Fruit fly (Drosophila melanogaster) whole organism, wandering third instar larva: ENCODE measurements around the gene mof.

ENCODE experiments used
- Abd-B ChIP-seq: fragments of >200 bp; optimal IDR thresholded peaks from 2 replicates; lab custom pipeline; 2017; ENCODE audit warnings: missing biosample characterization, missing genetic modification characterization
- CG32264 ChIP-seq: fragments of 200-800 bp; sonication (Bioruptor generic); optimal IDR thresholded peaks from 2 replicates; lab custom pipeline; 2016; ENCODE audit warnings: missing biosample characterization, missing genetic modification characterization
- CG9705 ChIP-seq: fragments of 200-800 bp; sonication (Bioruptor generic); optimal IDR thresholded peaks from 2 replicates; lab custom pipeline; 2018; ENCODE audit warnings: missing biosample characterization, mild to moderate bottlenecking, missing genetic modification characterization
- Dfd ChIP-seq: fragments of >200 bp; optimal IDR thresholded peaks from 2 replicates; lab custom pipeline; 2017; ENCODE audit warnings: missing biosample characterization, missing genetic modification characterization
- Dif ChIP-seq: fragments of 200-275, 200-300 bp; sonication (Bioruptor generic); optimal IDR thresholded peaks from 2 replicates; lab custom pipeline; 2018; ENCODE audit warnings: missing biosample characterization, missing genetic modification characterization; ENCODE audit not compliant: partially characterized antibody
- GATAd ChIP-seq: sonication (Bioruptor generic); optimal IDR thresholded peaks from 2 replicates; lab custom pipeline; 2016; ENCODE audit warnings: missing biosample characterization, missing genetic modification characterization
- HLH106 ChIP-seq: fragments of 200-800 bp; optimal IDR thresholded peaks from 3 replicates; lab custom pipeline; 2019; ENCODE audit warnings: missing biosample characterization, mild to moderate bottlenecking, missing genetic modification characterization, moderate library complexity
- Hnf4 ChIP-seq: fragments of 200-800 bp; sonication (Bioruptor generic); optimal IDR thresholded peaks from 2 replicates; lab custom pipeline; 2016; ENCODE audit warnings: missing biosample characterization, mild to moderate bottlenecking, missing genetic modification characterization
- Hr83 ChIP-seq: fragments of 200-300 bp; sonication (Bioruptor generic); optimal IDR thresholded peaks from 2 replicates; lab custom pipeline; 2016; ENCODE audit warnings: missing biosample characterization, mild to moderate bottlenecking, missing genetic modification characterization, moderate library complexity; ENCODE audit not compliant: poor library complexity, severe bottlenecking
- Jra ChIP-seq: sonication (Bioruptor generic); optimal IDR thresholded peaks from 2 replicates; lab custom pipeline; 2016; ENCODE audit warnings: missing biosample characterization, missing genetic modification characterization
- Mio ChIP-seq: sonication (Bioruptor generic); optimal IDR thresholded peaks from 2 replicates; lab custom pipeline; 2016; ENCODE audit warnings: missing biosample characterization, missing genetic modification characterization
- Myc ChIP-seq: fragments of >200 bp; optimal IDR thresholded peaks from 2 replicates; lab custom pipeline; 2017
- OdsH ChIP-seq: fragments of 200-800 bp; sonication (Bioruptor generic); optimal IDR thresholded peaks from 2 replicates; lab custom pipeline; 2016; ENCODE audit warnings: missing biosample characterization, mild to moderate bottlenecking, missing genetic modification characterization
- Rel ChIP-seq, 2 experiments: fragments of 200-800 bp; sonication (Bioruptor generic) in 1 of 2; optimal IDR thresholded peaks; 2 replicates in 1 of 2; 3 replicates in 1 of 2; lab custom pipeline; 2016 to 2019; ENCODE audit warnings: mild to moderate bottlenecking in 2 of 2, missing biosample characterization in 2 of 2, missing genetic modification characterization in 2 of 2, moderate library complexity in 1 of 2
- Sp1 ChIP-seq: fragments of 200-800 bp; sonication (Bioruptor generic); optimal IDR thresholded peaks from 3 replicates; lab custom pipeline; 2019; ENCODE audit warnings: missing biosample characterization, mild to moderate bottlenecking, missing genetic modification characterization, moderate library complexity
- Vsx2 ChIP-seq: fragments of 200-300, 225-300 bp; sonication (Bioruptor generic); optimal IDR thresholded peaks from 2 replicates; lab custom pipeline; 2018; ENCODE audit warnings: missing biosample characterization, missing genetic modification characterization; ENCODE audit not compliant: partially characterized antibody
- br ChIP-seq: fragments of 200-800 bp; sonication (Bioruptor generic); optimal IDR thresholded peaks from 2 replicates; lab custom pipeline; 2016; ENCODE audit warnings: missing biosample characterization, missing genetic modification characterization
- dl ChIP-seq, 2 experiments: fragments of 175-275, 200-275 bp in 1 of 2; fragments of 200-275 bp in 1 of 2; sonication (Bioruptor generic); optimal IDR thresholded peaks; lab custom pipeline; 2018; ENCODE audit warnings: mild to moderate bottlenecking in 2 of 2, missing biosample characterization in 2 of 2, missing genetic modification characterization in 2 of 2, moderate library complexity in 2 of 2; ENCODE audit not compliant: partially characterized antibody in 2 of 2, insufficient read depth in 1 of 2
- dsf ChIP-seq: sonication (Bioruptor generic); optimal IDR thresholded peaks from 2 replicates; lab custom pipeline; 2016; ENCODE audit warnings: missing biosample characterization, missing genetic modification characterization, borderline replicate concordance
- ey ChIP-seq: fragments of 200-800 bp; sonication (Bioruptor generic); optimal IDR thresholded peaks from 2 replicates; lab custom pipeline; 2016; ENCODE audit warnings: missing biosample characterization, missing genetic modification characterization
- foxo ChIP-seq, 2 experiments: fragments of 200-800 bp; sonication (Bioruptor generic); optimal IDR thresholded peaks; 2 replicates in 1 of 2; 3 replicates in 1 of 2; lab custom pipeline; 2016 to 2017; ENCODE audit warnings: missing biosample characterization in 2 of 2, missing genetic modification characterization in 2 of 2
- fru ChIP-seq: fragments of 200-800 bp; sonication (Bioruptor generic); optimal IDR thresholded peaks from 3 replicates; lab custom pipeline; 2016; ENCODE audit warnings: missing biosample characterization, mild to moderate bottlenecking, missing genetic modification characterization
- h ChIP-seq: fragments of 200-800 bp; sonication (Bioruptor generic); optimal IDR thresholded peaks from 3 replicates; lab custom pipeline; 2016; ENCODE audit warnings: missing biosample characterization, mild to moderate bottlenecking, missing genetic modification characterization
- jim ChIP-seq: fragments of 175-275, 200-325 bp; sonication (Bioruptor generic); optimal IDR thresholded peaks from 2 replicates; lab custom pipeline; 2016; ENCODE audit warnings: missing biosample characterization, mild to moderate bottlenecking, missing genetic modification characterization
- pan ChIP-seq: fragments of >200 bp; optimal IDR thresholded peaks from 2 replicates; lab custom pipeline; 2017
- psq ChIP-seq: fragments of 200-800 bp; sonication (Bioruptor generic); optimal IDR thresholded peaks from 3 replicates; lab custom pipeline; 2017; ENCODE audit warnings: missing biosample characterization, mild to moderate bottlenecking, missing genetic modification characterization, moderate library complexity
- rgr ChIP-seq: fragments of 200-800 bp; sonication (Bioruptor generic); optimal IDR thresholded peaks from 3 replicates; lab custom pipeline; 2016; ENCODE audit warnings: missing biosample characterization, mild to moderate bottlenecking, missing genetic modification characterization
- sv ChIP-seq: fragments of 200-800 bp; sonication (Bioruptor generic); optimal IDR thresholded peaks from 3 replicates; lab custom pipeline; 2016; ENCODE audit warnings: missing biosample characterization, missing genetic modification characterization
- tai ChIP-seq: sonication (Bioruptor generic); optimal IDR thresholded peaks from 2 replicates; lab custom pipeline; 2016; ENCODE audit warnings: missing biosample characterization, missing genetic modification characterization
- usp ChIP-seq: fragments of >200 bp; optimal IDR thresholded peaks from 2 replicates; lab custom pipeline; 2017; ENCODE audit warnings: missing biosample characterization, missing genetic modification characterization
- woc ChIP-seq: sonication (Bioruptor generic); optimal IDR thresholded peaks from 2 replicates; lab custom pipeline; 2016; ENCODE audit warnings: missing biosample characterization, mild to moderate bottlenecking, missing genetic modification characterization

mof gene

DNA sequence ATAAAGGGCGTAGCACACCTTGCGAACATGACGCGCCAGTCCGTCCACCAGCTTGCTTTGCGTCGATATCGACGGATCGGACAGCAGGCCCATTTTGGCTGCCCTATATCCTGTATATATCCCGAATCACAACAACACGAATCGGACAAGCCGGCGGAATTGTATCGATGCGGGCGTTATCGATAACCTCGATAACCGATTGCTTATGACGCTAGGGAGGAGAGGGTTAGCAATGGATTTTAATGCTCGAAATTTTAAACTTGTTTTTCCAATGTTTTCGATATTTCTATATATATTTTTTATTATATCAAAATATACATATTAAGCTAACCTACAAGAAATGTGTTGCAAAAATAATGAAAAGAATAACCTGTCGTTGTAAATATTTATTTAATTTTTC lies 3.5 kb downstream of the mof start, which contains the start of gene GAA1:
GAA1 (minus strand) TSS at position 194 of the 400 bp plus-strand sequence.
- TF ChIP-seq Mio (GFP tag; lab: Kevin White, UChicago), result no peak
- peak; percentile 17 for TF ChIP-seq HLH106
- no peak for TF ChIP-seq ey (GFP tag; lab: Kevin White, UChicago)
- TF ChIP-seq rgr, result no peak
- TF ChIP-seq dl (GFP tag; optimal IDR thresholded peaks at IDR 0.05; lab: Kevin White, UChicago; ENCODE audit: insufficient read depth in 1 of 2, partially characterized antibody in 2 of 2), result no peak
- no peak for TF ChIP-seq usp (GFP tag; lab: Kevin White, UChicago)
- TF ChIP-seq, all 38 proteins: peak for 1

DNA sequence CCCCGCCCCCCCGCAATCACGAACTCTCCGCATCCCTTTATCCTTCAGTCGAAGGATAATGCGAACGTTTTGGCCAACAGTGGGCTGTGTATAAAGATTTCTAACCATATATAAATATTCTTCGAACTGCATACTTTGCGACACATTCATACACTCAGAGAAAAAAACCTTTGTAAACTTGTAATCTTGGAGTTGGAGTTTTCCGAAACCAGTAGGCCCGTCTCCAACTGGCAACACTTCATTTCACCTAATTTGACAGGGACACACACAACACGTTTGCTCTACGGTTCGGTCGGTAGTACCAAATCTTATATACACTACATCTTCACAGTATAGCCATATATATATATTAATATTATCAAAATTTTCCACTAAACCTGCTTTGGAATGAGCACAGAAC lies 7.9 kb downstream of the mof start, which contains the start of gene CG15764:
CG15764 (plus strand) TSS at position 301 of the 400 bp plus-strand sequence.
- TF ChIP-seq tai, result no peak
- TF ChIP-seq usp (GFP tag; lab: Kevin White, UChicago), result no peak
- TF ChIP-seq h (GFP tag; lab: Kevin White, UChicago), result no peak
- no peak for TF ChIP-seq Rel (GFP tag; optimal IDR thresholded peaks at IDR 0.05; lab: Kevin White, UChicago)
- no peak for TF ChIP-seq Rel (tag; optimal IDR thresholded peaks at IDR 0.05; lab: Kevin White, UChicago)
- no peak for TF ChIP-seq jim (GFP tag; lab: Kevin White, UChicago)
- no peak for TF ChIP-seq CG32264
- TF ChIP-seq Mio (GFP tag; lab: Kevin White, UChicago), result no peak
- no peak for TF ChIP-seq Vsx2 (GFP tag; lab: Kevin White, UChicago)
- TF ChIP-seq GATAd, result no peak
- TF ChIP-seq pan (lab: Kevin White, UChicago), result no peak
- no peak for TF ChIP-seq sv (GFP tag; lab: Kevin White, UChicago)
- TF ChIP-seq OdsH (GFP tag; lab: Kevin White, UChicago), result no peak

dm6 chrX:5866095-5866494 lies 10.6 kb downstream of the mof start:
- TF ChIP-seq Hnf4 (GFP tag; lab: Kevin White, UChicago) (no peak), ey (GFP tag; lab: Kevin White, UChicago) (no peak), foxo (GFP tag; optimal IDR thresholded peaks at IDR 0.05; lab: Kevin White, UChicago) (no peak), usp (GFP tag; lab: Kevin White, UChicago) (no peak), h (GFP tag; lab: Kevin White, UChicago) (no peak), dsf (GFP tag; lab: Kevin White, UChicago) (no peak), dl (GFP tag; optimal IDR thresholded peaks at IDR 0.05; lab: Kevin White, UChicago; ENCODE audit: insufficient read depth in 1 of 2, partially characterized antibody in 2 of 2) (no peak), GATAd (no peak), woc (GFP tag; lab: Kevin White, UChicago) (no peak), psq (GFP tag; lab: Kevin White, UChicago) (no peak), pan (lab: Kevin White, UChicago) (no peak), tai (no peak), CG9705 (GFP tag; lab: Kevin White, UChicago) (no peak), fru (GFP tag; lab: Kevin White, UChicago) (no peak), br (GFP tag; lab: Kevin White, UChicago) (no peak), Vsx2 (GFP tag; lab: Kevin White, UChicago) (no peak)

dm6 chrX:5865051-5865450 lies 11.6 kb downstream of the mof start, which contains the start of gene CG43137:
Gene CG43137 (minus strand): TSS chrX:5865151.
- TF ChIP-seq Abd-B (GFP tag; lab: Kevin White, UChicago) (no peak), Hnf4 (GFP tag; lab: Kevin White, UChicago) (no peak), CG9705 (GFP tag; lab: Kevin White, UChicago) (no peak), Mio (GFP tag; lab: Kevin White, UChicago) (no peak), HLH106 (no peak), Dfd (GFP tag; lab: Kevin White, UChicago) (no peak)

dm6 chrX:5853461-5853860 lies 23.2 kb downstream of the mof start, which contains the start of gene CG43136:
Gene CG43136 (plus strand): TSS chrX:5853761.
- no peak for TF ChIP-seq Sp1 (GFP tag; lab: Kevin White, UChicago)
- no peak for TF ChIP-seq Rel (GFP tag; optimal IDR thresholded peaks at IDR 0.05; lab: Kevin White, UChicago)
- no peak for TF ChIP-seq Rel (tag; optimal IDR thresholded peaks at IDR 0.05; lab: Kevin White, UChicago)
- TF ChIP-seq br (GFP tag; lab: Kevin White, UChicago), result no peak
- TF ChIP-seq Hr83 (GFP tag; lab: Kevin White, UChicago), result no peak
- TF ChIP-seq CG32264, result no peak
- TF ChIP-seq Mio (GFP tag; lab: Kevin White, UChicago), result no peak
- TF ChIP-seq pan (lab: Kevin White, UChicago), result no peak
- no peak for TF ChIP-seq dl (GFP tag; optimal IDR thresholded peaks at IDR 0.05; lab: Kevin White, UChicago; ENCODE audit: insufficient read depth in 1 of 2, partially characterized antibody in 2 of 2)
- TF ChIP-seq Abd-B (GFP tag; lab: Kevin White, UChicago), result no peak
- TF ChIP-seq Dif (GFP tag; lab: Kevin White, UChicago), result no peak
- no peak for TF ChIP-seq Dfd (GFP tag; lab: Kevin White, UChicago)
- TF ChIP-seq sv (GFP tag; lab: Kevin White, UChicago), result no peak
- no peak for TF ChIP-seq Vsx2 (GFP tag; lab: Kevin White, UChicago)
- TF ChIP-seq Jra (GFP tag; lab: Kevin White, UChicago), result no peak
- TF ChIP-seq Myc, result no peak
- no peak for TF ChIP-seq HLH106
- TF ChIP-seq OdsH (GFP tag; lab: Kevin White, UChicago), result no peak
- TF ChIP-seq, all 38 proteins: peak for 0
